Fruit fly (Drosophila melanogaster) whole organism, wandering third instar larva: ENCODE results near the gene oc.

Source experiments
- CG32264 ChIP-seq: fragments of 200-800 bp; sonication (Bioruptor generic); optimal IDR thresholded peaks from 2 replicates; lab custom pipeline; 2016; ENCODE audit warnings: missing biosample characterization, missing genetic modification characterization
- CG9705 ChIP-seq: fragments of 200-800 bp; sonication (Bioruptor generic); optimal IDR thresholded peaks from 2 replicates; lab custom pipeline; 2018; ENCODE audit warnings: missing biosample characterization, mild to moderate bottlenecking, missing genetic modification characterization
- CrebA ChIP-seq: fragments of 200-800 bp; sonication (Bioruptor generic); optimal IDR thresholded peaks from 2 replicates; lab custom pipeline; 2016; ENCODE audit warnings: missing biosample characterization, mild to moderate bottlenecking, missing genetic modification characterization, borderline replicate concordance
- Dfd ChIP-seq: fragments of >200 bp; optimal IDR thresholded peaks from 2 replicates; lab custom pipeline; 2017; ENCODE audit warnings: missing biosample characterization, missing genetic modification characterization
- GATAd ChIP-seq: sonication (Bioruptor generic); optimal IDR thresholded peaks from 2 replicates; lab custom pipeline; 2016; ENCODE audit warnings: missing biosample characterization, missing genetic modification characterization
- HLH106 ChIP-seq: fragments of 200-800 bp; optimal IDR thresholded peaks from 3 replicates; lab custom pipeline; 2019; ENCODE audit warnings: missing biosample characterization, mild to moderate bottlenecking, missing genetic modification characterization, moderate library complexity
- Hnf4 ChIP-seq: fragments of 200-800 bp; sonication (Bioruptor generic); optimal IDR thresholded peaks from 2 replicates; lab custom pipeline; 2016; ENCODE audit warnings: missing biosample characterization, mild to moderate bottlenecking, missing genetic modification characterization
- Hr78 ChIP-seq: fragments of >200 bp; optimal IDR thresholded peaks from 2 replicates; lab custom pipeline; 2017; ENCODE audit warnings: missing biosample characterization, missing genetic modification characterization
- Hr83 ChIP-seq: fragments of 200-300 bp; sonication (Bioruptor generic); optimal IDR thresholded peaks from 2 replicates; lab custom pipeline; 2016; ENCODE audit warnings: missing biosample characterization, mild to moderate bottlenecking, missing genetic modification characterization, moderate library complexity; ENCODE audit not compliant: poor library complexity, severe bottlenecking
- Jra ChIP-seq: sonication (Bioruptor generic); optimal IDR thresholded peaks from 2 replicates; lab custom pipeline; 2016; ENCODE audit warnings: missing biosample characterization, missing genetic modification characterization
- Myc ChIP-seq: fragments of >200 bp; optimal IDR thresholded peaks from 2 replicates; lab custom pipeline; 2017
- OdsH ChIP-seq: fragments of 200-800 bp; sonication (Bioruptor generic); optimal IDR thresholded peaks from 2 replicates; lab custom pipeline; 2016; ENCODE audit warnings: missing biosample characterization, mild to moderate bottlenecking, missing genetic modification characterization
- Rel ChIP-seq, 2 experiments: fragments of 200-800 bp; sonication (Bioruptor generic) in 1 of 2; optimal IDR thresholded peaks; 2 replicates in 1 of 2; 3 replicates in 1 of 2; lab custom pipeline; 2016 to 2019; ENCODE audit warnings: mild to moderate bottlenecking in 2 of 2, missing biosample characterization in 2 of 2, missing genetic modification characterization in 2 of 2, moderate library complexity in 1 of 2
- Sp1 ChIP-seq: fragments of 200-800 bp; sonication (Bioruptor generic); optimal IDR thresholded peaks from 3 replicates; lab custom pipeline; 2019; ENCODE audit warnings: missing biosample characterization, mild to moderate bottlenecking, missing genetic modification characterization, moderate library complexity
- Vsx2 ChIP-seq: fragments of 200-300, 225-300 bp; sonication (Bioruptor generic); optimal IDR thresholded peaks from 2 replicates; lab custom pipeline; 2018; ENCODE audit warnings: missing biosample characterization, missing genetic modification characterization; ENCODE audit not compliant: partially characterized antibody
- br ChIP-seq: fragments of 200-800 bp; sonication (Bioruptor generic); optimal IDR thresholded peaks from 2 replicates; lab custom pipeline; 2016; ENCODE audit warnings: missing biosample characterization, missing genetic modification characterization
- brk ChIP-seq: fragments of 200-800 bp; sonication (Bioruptor generic); optimal IDR thresholded peaks from 2 replicates; lab custom pipeline; 2016; ENCODE audit warnings: missing biosample characterization, mild to moderate bottlenecking, missing genetic modification characterization
- dl ChIP-seq, 2 experiments: fragments of 175-275, 200-275 bp in 1 of 2; fragments of 200-275 bp in 1 of 2; sonication (Bioruptor generic); optimal IDR thresholded peaks; lab custom pipeline; 2018; ENCODE audit warnings: mild to moderate bottlenecking in 2 of 2, missing biosample characterization in 2 of 2, missing genetic modification characterization in 2 of 2, moderate library complexity in 2 of 2; ENCODE audit not compliant: partially characterized antibody in 2 of 2, insufficient read depth in 1 of 2
- dmrt93B ChIP-seq: fragments of 200-800 bp; sonication (Bioruptor generic); optimal IDR thresholded peaks from 2 replicates; lab custom pipeline; 2018; ENCODE audit warnings: missing biosample characterization, mild to moderate bottlenecking, missing genetic modification characterization
- dsf ChIP-seq: sonication (Bioruptor generic); optimal IDR thresholded peaks from 2 replicates; lab custom pipeline; 2016; ENCODE audit warnings: missing biosample characterization, missing genetic modification characterization, borderline replicate concordance
- ey ChIP-seq: fragments of 200-800 bp; sonication (Bioruptor generic); optimal IDR thresholded peaks from 2 replicates; lab custom pipeline; 2016; ENCODE audit warnings: missing biosample characterization, missing genetic modification characterization
- foxo ChIP-seq, 2 experiments: fragments of 200-800 bp; sonication (Bioruptor generic); optimal IDR thresholded peaks; 2 replicates in 1 of 2; 3 replicates in 1 of 2; lab custom pipeline; 2016 to 2017; ENCODE audit warnings: missing biosample characterization in 2 of 2, missing genetic modification characterization in 2 of 2
- fru ChIP-seq: fragments of 200-800 bp; sonication (Bioruptor generic); optimal IDR thresholded peaks from 3 replicates; lab custom pipeline; 2016; ENCODE audit warnings: missing biosample characterization, mild to moderate bottlenecking, missing genetic modification characterization
- h ChIP-seq: fragments of 200-800 bp; sonication (Bioruptor generic); optimal IDR thresholded peaks from 3 replicates; lab custom pipeline; 2016; ENCODE audit warnings: missing biosample characterization, mild to moderate bottlenecking, missing genetic modification characterization
- pan ChIP-seq: fragments of >200 bp; optimal IDR thresholded peaks from 2 replicates; lab custom pipeline; 2017
- psq ChIP-seq: fragments of 200-800 bp; sonication (Bioruptor generic); optimal IDR thresholded peaks from 3 replicates; lab custom pipeline; 2017; ENCODE audit warnings: missing biosample characterization, mild to moderate bottlenecking, missing genetic modification characterization, moderate library complexity
- rgr ChIP-seq: fragments of 200-800 bp; sonication (Bioruptor generic); optimal IDR thresholded peaks from 3 replicates; lab custom pipeline; 2016; ENCODE audit warnings: missing biosample characterization, mild to moderate bottlenecking, missing genetic modification characterization
- sage ChIP-seq: fragments of 200-800 bp; sonication (Bioruptor generic); optimal IDR thresholded peaks from 2 replicates; lab custom pipeline; 2016; ENCODE audit warnings: missing biosample characterization, mild to moderate bottlenecking, missing genetic modification characterization
- sv ChIP-seq: fragments of 200-800 bp; sonication (Bioruptor generic); optimal IDR thresholded peaks from 3 replicates; lab custom pipeline; 2016; ENCODE audit warnings: missing biosample characterization, missing genetic modification characterization
- usp ChIP-seq: fragments of >200 bp; optimal IDR thresholded peaks from 2 replicates; lab custom pipeline; 2017; ENCODE audit warnings: missing biosample characterization, missing genetic modification characterization
- woc ChIP-seq: sonication (Bioruptor generic); optimal IDR thresholded peaks from 2 replicates; lab custom pipeline; 2016; ENCODE audit warnings: missing biosample characterization, mild to moderate bottlenecking, missing genetic modification characterization

Gene oc

DNA sequence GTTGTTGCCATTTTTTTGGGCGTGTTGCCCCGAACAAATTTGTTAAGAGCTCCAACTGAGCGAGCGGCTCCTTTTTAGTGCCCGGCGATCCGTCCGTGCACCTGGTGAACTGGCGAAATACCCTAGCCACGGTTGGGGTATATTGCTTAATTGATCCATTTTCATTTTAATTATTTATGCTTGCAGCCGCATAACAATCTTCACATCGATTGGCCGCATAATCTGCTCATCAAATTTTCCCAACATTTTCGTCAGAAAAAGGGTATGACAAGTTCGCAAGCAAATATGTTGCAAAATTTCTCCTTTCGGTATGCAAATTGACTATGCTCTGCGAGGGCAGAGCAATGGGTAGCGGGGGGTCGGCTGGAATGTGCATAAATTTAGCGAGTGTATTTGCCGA, 17.2 kb upstream of the oc start:
- TF ChIP-seq ey (GFP tag; lab: Kevin White, UChicago) (peak; percentile 80), dmrt93B (GFP tag; lab: Kevin White, UChicago) (peak; percentile 30), Myc (lab: Kevin White, UChicago) (no peak), sage (GFP tag; lab: Kevin White, UChicago) (no peak), HLH106 (tag; lab: Kevin White, UChicago) (peak; percentile 67), Jra (GFP tag; lab: Kevin White, UChicago) (no peak), rgr (peak; percentile 57), Hnf4 (GFP tag; lab: Kevin White, UChicago) (peak; percentile 57), Hr78 (GFP tag; lab: Kevin White, UChicago) (no peak), br (GFP tag; lab: Kevin White, UChicago) (peak; percentile 70), OdsH (GFP tag; lab: Kevin White, UChicago) (peak; percentile 53), fru (GFP tag; lab: Kevin White, UChicago) (peak; percentile 66), foxo (GFP tag; optimal IDR thresholded peaks at IDR 0.05; lab: Kevin White, UChicago) (peak in 1 of 2 experiments; percentile 74), sv (GFP tag; lab: Kevin White, UChicago) (no peak), woc (GFP tag; lab: Kevin White, UChicago) (peak; percentile 67), h (GFP tag; lab: Kevin White, UChicago) (peak; percentile 64), Dfd (peak; percentile 23), CrebA (no peak), Sp1 (GFP tag; lab: Kevin White, UChicago) (peak; percentile 64), psq (GFP tag; lab: Kevin White, UChicago) (peak; percentile 21)

dm6 chrX:8667070-8667469, 16.6 kb upstream of the oc start:
- no peak for TF ChIP-seq ey (GFP tag; lab: Kevin White, UChicago)
- TF ChIP-seq CrebA: no peak
- no peak for TF ChIP-seq OdsH (GFP tag; lab: Kevin White, UChicago)
- TF ChIP-seq dsf (GFP tag; lab: Kevin White, UChicago): no peak
- no peak for TF ChIP-seq Hnf4 (GFP tag; lab: Kevin White, UChicago)
- TF ChIP-seq GATAd (GFP tag; lab: Kevin White, UChicago): no peak
- TF ChIP-seq Hr78 (GFP tag; lab: Kevin White, UChicago): no peak
- no peak for TF ChIP-seq psq (GFP tag; lab: Kevin White, UChicago)
- TF ChIP-seq CG9705 (GFP tag; lab: Kevin White, UChicago): no peak
- TF ChIP-seq dl (GFP tag; optimal IDR thresholded peaks at IDR 0.05; lab: Kevin White, UChicago; ENCODE audit: insufficient read depth in 1 of 2, partially characterized antibody in 2 of 2): no peak
- TF ChIP-seq dmrt93B (GFP tag; lab: Kevin White, UChicago): no peak
- TF ChIP-seq brk (GFP tag; lab: Kevin White, UChicago): no peak
- TF ChIP-seq usp (GFP tag; lab: Kevin White, UChicago): no peak
- TF ChIP-seq fru (GFP tag; lab: Kevin White, UChicago): no peak
- TF ChIP-seq h (GFP tag; lab: Kevin White, UChicago): no peak
- no peak for TF ChIP-seq Vsx2 (GFP tag; lab: Kevin White, UChicago)
- no peak for TF ChIP-seq Dfd
- TF ChIP-seq woc (GFP tag; lab: Kevin White, UChicago): no peak
- TF ChIP-seq Hr83 (GFP tag; lab: Kevin White, UChicago): no peak

DNA sequence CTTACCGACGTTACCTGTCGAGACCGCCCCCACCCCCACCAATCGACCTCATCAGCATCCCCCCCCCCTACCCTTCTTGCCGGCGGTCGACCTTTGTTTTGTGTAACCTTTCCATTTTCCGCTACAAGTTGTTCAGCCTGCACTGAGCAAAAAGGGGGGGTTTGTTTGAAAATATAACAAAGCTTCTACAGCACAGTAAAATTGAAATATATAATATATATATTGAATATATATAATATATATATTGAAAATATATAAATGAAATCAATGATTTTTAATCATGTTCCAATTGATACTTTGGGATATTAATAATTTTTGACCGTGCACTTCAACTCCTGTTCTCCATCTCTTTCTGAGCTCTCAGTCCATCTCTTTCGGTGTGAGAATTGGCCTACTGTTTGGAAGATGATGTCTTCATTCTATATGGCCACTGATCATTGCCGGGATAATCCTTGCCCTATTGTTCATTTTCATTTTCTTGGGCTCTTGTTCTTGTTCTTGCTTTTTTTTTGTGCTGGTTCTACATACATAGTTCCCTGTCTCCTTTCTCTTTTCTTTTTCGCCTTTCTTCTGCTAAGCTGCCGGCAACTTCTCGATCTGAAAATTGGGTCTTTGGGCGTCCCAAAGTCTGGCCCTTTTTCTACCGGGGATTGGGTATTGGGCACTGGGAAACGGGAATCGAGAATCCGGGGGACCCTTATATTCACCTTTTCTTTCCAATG, 15.3 kb upstream of the oc start:
- TF ChIP-seq Rel (GFP tag; optimal IDR thresholded peaks at IDR 0.05; lab: Kevin White, UChicago) (no peak), Rel (tag; optimal IDR thresholded peaks at IDR 0.05; lab: Kevin White, UChicago) (no peak), br (GFP tag; lab: Kevin White, UChicago) (no peak), Hr83 (GFP tag; lab: Kevin White, UChicago) (no peak), CrebA (no peak), GATAd (GFP tag; lab: Kevin White, UChicago) (no peak), ey (GFP tag; lab: Kevin White, UChicago) (no peak), Myc (lab: Kevin White, UChicago) (no peak), brk (GFP tag; lab: Kevin White, UChicago) (no peak)

DNA sequence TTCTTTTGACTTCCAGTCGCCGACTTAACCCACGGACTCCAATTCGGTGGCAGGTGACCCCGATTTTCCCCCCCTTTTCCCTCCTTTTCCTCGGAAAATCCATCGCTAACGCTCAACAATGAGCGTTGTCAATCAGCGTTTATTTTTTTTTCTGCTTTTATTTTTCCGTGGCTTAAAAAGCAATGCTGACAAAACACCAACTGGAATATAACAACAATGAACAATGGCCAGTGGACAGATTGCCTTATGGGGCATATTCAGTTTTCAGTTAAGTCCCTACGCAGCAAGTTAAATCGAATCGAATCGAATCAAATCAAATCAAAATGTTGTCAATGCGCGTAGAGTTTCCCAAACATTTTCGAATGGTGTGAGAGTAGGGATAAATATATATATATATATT, 13.3 kb upstream of the oc start:
- TF ChIP-seq CG32264 (GFP tag; lab: Kevin White, UChicago) (no peak), sv (GFP tag; lab: Kevin White, UChicago) (no peak), ey (GFP tag; lab: Kevin White, UChicago) (no peak), pan (no peak), Dfd (no peak), Jra (GFP tag; lab: Kevin White, UChicago) (no peak), Sp1 (GFP tag; lab: Kevin White, UChicago) (no peak), woc (GFP tag; lab: Kevin White, UChicago) (no peak), sage (GFP tag; lab: Kevin White, UChicago) (no peak), OdsH (GFP tag; lab: Kevin White, UChicago) (no peak), dl (GFP tag; optimal IDR thresholded peaks at IDR 0.05; lab: Kevin White, UChicago; ENCODE audit: insufficient read depth in 1 of 2, partially characterized antibody in 2 of 2) (no peak), Hnf4 (GFP tag; lab: Kevin White, UChicago) (no peak), fru (GFP tag; lab: Kevin White, UChicago) (no peak), h (GFP tag; lab: Kevin White, UChicago) (no peak), Myc (lab: Kevin White, UChicago) (no peak), br (GFP tag; lab: Kevin White, UChicago) (no peak), HLH106 (tag; lab: Kevin White, UChicago) (no peak), Hr78 (GFP tag; lab: Kevin White, UChicago) (no peak)
